Worm (Caenorhabditis elegans): ENCODE measurements around the gene nhr-232.

ce11 chrV:10239861-10240260 is 16.1 kb upstream of the nhr-232 start, which contains the start of gene fipr-8:
- no peak for TF ChIP-seq him-1 (tag; optimal IDR thresholded peaks at IDR 0.05)
- TF ChIP-seq dao-5 (tag; optimal IDR thresholded peaks at IDR 0.05): no peak
